Fruit fly (Drosophila melanogaster) S2 (cell line): ENCODE measurements around the gene Lk6.
A peak's percentile ranks its signal among the peaks of the same experiment; 100 is the strongest.

Experiments used
- CG8478 ChIP-seq: fragments of >200 bp; optimal IDR thresholded peaks from 2 replicates; lab custom pipeline; 2018
- CTCF ChIP-seq, 2 experiments: fragments of >200 bp; optimal IDR thresholded peaks; 2 replicates each; lab custom pipeline; 2018

Lk6 gene

dm6 chr3R:11778012-11778865, 14.0 kb upstream of the Lk6 start:
- no peak for TF ChIP-seq CG8478 (lab: Kevin White, UChicago)
- peak in 1 of 2 experiments; percentile 22 for TF ChIP-seq CTCF (optimal IDR thresholded peaks at IDR 0.05; lab: Kevin White, UChicago)

DNA sequence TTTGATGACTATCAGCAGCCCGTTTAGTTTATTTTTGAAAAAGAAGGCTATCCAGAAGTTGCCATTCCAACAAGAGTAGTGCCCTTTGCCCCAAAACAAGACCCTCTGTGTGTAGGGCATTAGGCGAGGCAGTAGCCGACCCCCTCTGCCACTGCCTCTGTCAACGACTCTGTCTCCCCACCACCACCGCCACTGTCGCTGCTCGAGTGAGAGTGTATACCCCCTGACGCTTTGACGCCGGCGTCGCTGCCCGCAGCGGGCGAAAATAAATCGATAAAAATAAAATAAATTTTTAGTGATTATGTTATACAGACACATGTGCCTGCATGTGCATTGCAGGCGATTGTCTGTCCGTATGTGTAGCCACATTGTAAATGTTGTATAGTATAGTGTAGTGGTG, 12.8 kb upstream of the Lk6 start:
- TF ChIP-seq CG8478 (lab: Kevin White, UChicago) (no peak), CTCF (optimal IDR thresholded peaks at IDR 0.05; lab: Kevin White, UChicago) (no peak)

DNA sequence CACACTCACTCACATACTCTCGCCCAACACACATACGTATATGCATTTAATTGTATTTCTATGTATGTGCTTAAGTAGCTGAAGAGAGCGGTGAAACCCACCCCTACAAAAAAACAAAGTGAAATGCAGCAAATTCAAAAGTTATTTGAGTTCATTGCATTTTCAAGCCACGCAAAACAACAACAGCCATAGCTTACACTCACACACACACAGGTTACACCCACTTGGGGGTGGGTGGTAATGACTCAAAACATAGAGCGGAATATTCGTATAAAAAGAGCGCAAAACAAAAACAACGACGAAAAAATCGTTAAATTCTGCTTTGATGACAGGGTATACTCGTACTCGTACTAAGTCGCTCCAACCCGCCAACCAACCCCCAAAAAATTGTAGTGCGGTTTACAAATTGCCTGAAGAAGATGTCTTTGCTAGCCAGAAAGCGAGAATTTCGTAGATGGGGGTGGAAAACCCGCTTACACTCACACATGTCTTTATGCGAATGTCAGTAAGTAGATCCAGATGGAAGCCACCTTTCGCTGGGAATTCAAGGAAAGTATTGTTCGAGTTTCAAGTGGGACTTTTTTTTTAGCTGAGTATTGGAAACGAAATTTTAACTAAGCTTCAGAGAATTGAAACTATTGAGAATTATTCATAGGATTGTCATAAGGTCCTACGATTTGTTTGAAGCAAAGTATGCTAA, 12.0 kb upstream of the Lk6 start:
- no peak for TF ChIP-seq CTCF (optimal IDR thresholded peaks at IDR 0.05; lab: Kevin White, UChicago)
- TF ChIP-seq CG8478 (lab: Kevin White, UChicago), result no peak

DNA sequence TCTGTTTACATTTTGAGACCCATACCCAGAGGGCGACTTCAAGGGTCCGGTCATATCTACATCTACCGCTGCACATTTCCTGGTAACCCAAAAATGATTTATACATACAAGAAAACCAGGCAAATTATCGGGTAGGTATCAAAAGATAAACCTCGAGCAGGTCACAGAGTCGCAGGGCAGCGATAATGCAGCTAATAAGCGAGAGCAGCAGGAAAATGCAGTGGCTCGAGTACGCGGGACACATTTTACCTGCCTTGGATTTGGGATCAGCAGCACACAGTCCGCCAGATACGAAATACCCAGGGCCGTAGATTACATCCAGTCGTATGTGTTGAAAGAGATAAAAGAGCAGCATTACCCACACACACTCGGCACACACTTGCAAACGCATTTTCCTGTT, 10.9 kb upstream of the Lk6 start:
- no peak for TF ChIP-seq CG8478 (lab: Kevin White, UChicago)
- no peak for TF ChIP-seq CTCF (optimal IDR thresholded peaks at IDR 0.05; lab: Kevin White, UChicago)

- TF ChIP-seq CTCF (optimal IDR thresholded peaks at IDR 0.05; lab: Kevin White, UChicago), result no peak
- TF ChIP-seq CG8478 (lab: Kevin White, UChicago), result no peak
Observed at dm6 chr3R:11773999-11774397, 9.7 kb upstream of the Lk6 start.

DNA sequence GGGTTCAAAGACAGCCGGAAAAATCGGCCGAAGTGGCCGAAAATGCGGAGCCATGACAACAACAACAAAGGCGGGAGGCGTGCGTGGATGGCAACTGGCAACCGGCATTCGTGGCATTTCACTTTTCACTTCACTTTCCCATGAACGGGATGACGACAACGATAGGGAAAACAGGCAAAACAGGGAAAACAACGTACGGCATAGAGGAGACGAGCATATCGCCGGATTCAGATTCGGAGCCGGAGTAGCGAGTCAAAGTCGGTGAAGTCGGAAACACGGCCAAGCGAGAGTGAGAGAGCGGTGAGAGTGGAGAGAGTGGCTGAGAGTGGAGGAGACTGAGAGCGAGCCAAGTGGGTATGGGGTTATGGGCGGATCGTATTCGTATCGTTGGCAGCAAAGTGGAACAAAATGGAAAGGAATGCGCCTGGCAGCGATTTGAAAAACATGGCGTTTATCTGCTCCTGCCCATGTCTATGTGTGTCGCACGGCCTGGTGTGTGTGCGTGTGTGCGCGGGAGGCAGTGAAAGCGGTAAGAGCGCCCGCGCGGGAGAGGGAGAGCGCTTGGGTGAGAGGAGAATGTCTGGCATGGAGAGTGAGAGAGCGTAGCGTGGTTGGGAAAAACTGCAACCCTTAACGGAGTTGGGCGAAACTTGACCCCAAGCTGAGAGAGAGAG, 9.2 kb upstream of the Lk6 start:
- no peak for TF ChIP-seq CTCF (optimal IDR thresholded peaks at IDR 0.05; lab: Kevin White, UChicago)
- TF ChIP-seq CG8478 (lab: Kevin White, UChicago), result no peak

DNA sequence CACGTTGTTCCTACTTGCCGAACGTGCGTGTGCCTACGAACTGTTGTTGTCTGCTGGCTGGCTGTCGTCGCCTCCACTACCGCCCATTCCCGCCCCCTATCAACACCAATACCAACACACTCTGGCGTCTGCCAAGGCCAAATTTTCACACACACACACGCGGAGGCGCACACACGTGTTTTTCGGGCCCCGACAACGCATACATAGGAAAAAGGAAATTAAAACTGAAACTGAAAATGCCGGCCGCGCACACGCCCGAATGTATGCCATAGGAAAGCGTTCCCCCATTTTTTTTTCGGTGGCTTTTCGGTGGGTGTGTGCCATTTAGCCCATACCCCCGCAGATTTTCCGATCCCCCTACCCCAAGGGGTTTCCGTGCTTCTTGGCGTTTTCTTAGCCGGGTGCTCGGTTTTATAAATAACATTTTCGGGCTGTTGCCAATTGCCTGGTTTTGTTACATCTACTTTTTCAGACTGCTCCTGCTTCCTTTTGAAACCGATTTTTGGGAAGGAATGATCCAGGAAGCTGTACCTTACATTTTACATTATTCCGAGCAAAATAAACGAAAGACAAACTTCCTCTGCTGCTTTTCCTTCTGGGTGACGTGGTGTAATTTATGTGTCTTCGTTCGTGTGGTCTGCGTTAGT, 8.0 kb upstream of the Lk6 start:
- no peak for TF ChIP-seq CG8478 (lab: Kevin White, UChicago)
- no peak for TF ChIP-seq CTCF (optimal IDR thresholded peaks at IDR 0.05; lab: Kevin White, UChicago)

- TF ChIP-seq CTCF (optimal IDR thresholded peaks at IDR 0.05; lab: Kevin White, UChicago) (no peak), CG8478 (lab: Kevin White, UChicago) (no peak)
Observed at dm6 chr3R:11771492-11771891, 7.2 kb upstream of the Lk6 start.

dm6 chr3R:11770733-11771132, 6.5 kb upstream of the Lk6 start:
- TF ChIP-seq CTCF (optimal IDR thresholded peaks at IDR 0.05; lab: Kevin White, UChicago) (no peak), CG8478 (lab: Kevin White, UChicago) (no peak)

- TF ChIP-seq CTCF (optimal IDR thresholded peaks at IDR 0.05; lab: Kevin White, UChicago) (no peak), CG8478 (lab: Kevin White, UChicago) (no peak)
Observed at dm6 chr3R:11763494-11764278, 571 bp downstream of the Lk6 start.

DNA sequence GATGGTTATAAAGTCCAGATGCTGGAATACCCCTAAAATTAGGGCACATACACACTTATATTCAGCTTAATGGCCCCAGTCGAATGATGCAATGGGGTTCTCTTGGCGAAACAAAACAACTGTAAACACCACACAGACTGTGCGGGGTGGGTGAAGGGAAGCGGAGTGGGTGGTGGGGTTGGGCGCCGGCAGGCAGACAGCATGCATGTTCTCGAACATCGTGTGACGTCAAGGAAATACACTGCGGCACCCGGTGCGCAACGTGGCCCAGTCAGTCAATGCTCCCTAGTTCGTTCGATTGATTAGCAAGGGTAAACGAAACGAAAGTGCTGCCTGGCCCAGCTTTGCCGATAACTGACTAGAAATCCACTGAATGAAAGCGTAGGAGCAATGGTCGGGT, 1.8 kb downstream of the Lk6 start:
- TF ChIP-seq CTCF (optimal IDR thresholded peaks at IDR 0.05; lab: Kevin White, UChicago) (no peak), CG8478 (lab: Kevin White, UChicago) (no peak)

DNA sequence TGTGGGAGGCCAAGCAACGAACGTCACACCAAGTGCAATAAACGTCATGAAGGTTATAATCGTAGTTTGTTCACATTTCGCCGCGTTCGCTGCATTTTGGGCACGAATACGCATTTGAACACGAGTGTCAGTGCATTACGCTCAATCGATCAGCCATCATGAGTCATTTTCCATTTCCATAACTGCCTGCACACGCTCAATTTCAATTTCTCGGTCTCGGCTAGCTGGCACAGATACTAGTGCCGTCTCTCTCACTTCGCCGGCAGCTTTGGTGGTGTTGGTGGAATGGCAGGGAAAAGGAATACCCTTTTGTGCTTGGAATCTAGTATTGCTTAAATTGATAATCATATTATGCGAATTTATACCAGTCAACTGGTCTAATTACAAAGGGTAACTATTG, 2.5 kb downstream of the Lk6 start:
- no peak for TF ChIP-seq CG8478 (lab: Kevin White, UChicago)
- no peak for TF ChIP-seq CTCF (optimal IDR thresholded peaks at IDR 0.05; lab: Kevin White, UChicago)

dm6 chr3R:11760669-11761387, 3.4 kb downstream of the Lk6 start:
- no peak for TF ChIP-seq CTCF (optimal IDR thresholded peaks at IDR 0.05; lab: Kevin White, UChicago)
- no peak for TF ChIP-seq CG8478 (lab: Kevin White, UChicago)
